Worm (Caenorhabditis elegans) whole organism, L4 larva: ENCODE results near the gene T28C6.11.

Experiments used
- D1046.2 ChIP-seq: fragments of 200-800 bp; sonication (Bioruptor generic); IDR thresholded peaks from 2 replicates; pipeline ENCODE4 v1.3.6; 2022; ENCODE audit warnings: missing genetic modification characterization, missing compliant biosample characterization
- F26F4.8 ChIP-seq: fragments of 200-800 bp; sonication (Bioruptor generic); conservative IDR thresholded peaks from 2 replicates; pipeline ENCODE4 v1.3.6; 2022; ENCODE audit warnings: missing genetic modification characterization, missing compliant biosample characterization
- F44E2.7 ChIP-seq: fragments of 200-800 bp; sonication (Bioruptor generic); IDR thresholded peaks from 2 replicates; pipeline ENCODE4 v2.1.2; 2022; ENCODE audit warnings: missing genetic modification characterization, missing compliant biosample characterization
- R02D3.7 ChIP-seq: fragments of 150-350 bp; sonication (generic microtip); optimal IDR thresholded peaks from 3 replicates; lab custom pipeline; 2014; ENCODE audit warnings: missing biosample characterization, missing genetic modification characterization
- T20F7.1 ChIP-seq: fragments of 200-800 bp; sonication (Bioruptor generic); optimal IDR thresholded peaks from 2 replicates; lab custom pipeline; 2018; ENCODE audit warnings: mild to moderate bottlenecking, missing genetic modification characterization, missing compliant biosample characterization
- Y48G9A.11 ChIP-seq: fragments of 200-800 bp; sonication (Bioruptor generic); IDR thresholded peaks from 2 replicates; pipeline ENCODE4 v1.3.6; 2022; ENCODE audit warnings: missing genetic modification reagents, missing genetic modification characterization, missing compliant biosample characterization
- Y5F2A.4 ChIP-seq: fragments of 200-800 bp; sonication (Bioruptor generic); optimal IDR thresholded peaks from 2 replicates; lab custom pipeline; 2018; ENCODE audit warnings: mild to moderate bottlenecking, missing genetic modification characterization, missing compliant biosample characterization
- ZK337.2 ChIP-seq: fragments of 200-800 bp; sonication (Bioruptor generic); IDR thresholded peaks from 2 replicates; pipeline ENCODE4 v1.3.6; 2022; ENCODE audit warnings: missing genetic modification reagents, missing genetic modification characterization, missing compliant biosample characterization
- aha-1 ChIP-seq: fragments of 150-350 bp; peaks from one replicate; lab custom pipeline; 2014; ENCODE audit warnings: missing biosample characterization, missing genetic modification characterization
- attf-4 ChIP-seq: sonication (generic microtip); optimal IDR thresholded peaks from 3 replicates; lab custom pipeline; 2017; ENCODE audit warnings: missing biosample characterization, missing genetic modification characterization
- ceh-32 ChIP-seq: sonication (generic microtip); optimal IDR thresholded peaks from 2 replicates; lab custom pipeline; 2016; ENCODE audit warnings: mild to moderate bottlenecking, missing genetic modification characterization, missing compliant biosample characterization; ENCODE audit not compliant: poor library complexity
- ceh-62 ChIP-seq: sonication (generic microtip); optimal IDR thresholded peaks from 2 replicates; lab custom pipeline; 2017; ENCODE audit warnings: missing biosample characterization, missing genetic modification characterization
- ceh-82 ChIP-seq: sonication (generic microtip); optimal IDR thresholded peaks from 2 replicates; lab custom pipeline; 2017; ENCODE audit warnings: missing biosample characterization, missing genetic modification characterization
- cey-2 ChIP-seq: sonication (generic microtip); optimal IDR thresholded peaks from 3 replicates; lab custom pipeline; 2017; ENCODE audit warnings: missing genetic modification characterization, mild to moderate bottlenecking, missing compliant biosample characterization, antibody characterized with exemption, borderline replicate concordance; ENCODE audit not compliant: insufficient read depth
- ctbp-1 ChIP-seq: fragments of 200-800 bp; sonication (Bioruptor generic); IDR thresholded peaks from 2 replicates; pipeline ENCODE4 v1.3.6; 2022; ENCODE audit warnings: missing genetic modification reagents, missing genetic modification characterization, missing compliant biosample characterization
- daf-12 ChIP-seq: fragments of 150-350 bp; optimal IDR thresholded peaks from 2 replicates; lab custom pipeline; 2014; ENCODE audit warnings: missing biosample characterization, missing genetic modification reagents, missing genetic modification characterization
- daf-8 ChIP-seq: fragments of 200-800 bp; sonication (Bioruptor generic); IDR thresholded peaks from 2 replicates; pipeline ENCODE4 v1.3.6; 2022; ENCODE audit warnings: missing genetic modification characterization, missing compliant biosample characterization
- dmd-6 ChIP-seq: fragments of 200-800 bp; sonication (Bioruptor generic); IDR thresholded peaks from 2 replicates; pipeline ENCODE4 v1.3.6; 2022; ENCODE audit warnings: missing genetic modification reagents, missing genetic modification characterization, missing compliant biosample characterization
- dmd-8 ChIP-seq: fragments of 200-800 bp; sonication (Bioruptor generic); IDR thresholded peaks from 2 replicates; pipeline ENCODE4 v1.3.6; 2022; ENCODE audit warnings: missing genetic modification characterization, missing compliant biosample characterization
- dpl-1 ChIP-seq: fragments of 150-350 bp; optimal IDR thresholded peaks from 2 replicates; lab custom pipeline; 2014; ENCODE audit warnings: missing biosample characterization, missing genetic modification reagents, missing genetic modification characterization
- egl-27 ChIP-seq: sonication (generic microtip); optimal IDR thresholded peaks from 3 replicates; lab custom pipeline; 2017; ENCODE audit warnings: missing biosample characterization, missing genetic modification reagents, missing genetic modification characterization
- fkh-10 ChIP-seq: fragments of 150-350 bp; optimal IDR thresholded peaks from 2 replicates; lab custom pipeline; 2014; ENCODE audit warnings: missing biosample characterization, missing genetic modification reagents, missing genetic modification characterization
- fos-1 ChIP-seq: fragments of 150-350 bp; optimal IDR thresholded peaks from 2 replicates; lab custom pipeline; 2014; ENCODE audit warnings: missing biosample characterization, missing genetic modification characterization
- hmg-1.1 ChIP-seq: fragments of 200-800 bp; sonication (Bioruptor generic); IDR thresholded peaks from 2 replicates; pipeline ENCODE4 v1.3.6; 2022; ENCODE audit warnings: missing genetic modification reagents, missing genetic modification characterization, missing compliant biosample characterization
- jun-1 ChIP-seq: fragments of 150-350 bp; optimal IDR thresholded peaks from 2 replicates; lab custom pipeline; 2014; ENCODE audit warnings: missing biosample characterization, missing genetic modification reagents, missing genetic modification characterization
- lin-1 ChIP-seq: fragments of 200-800 bp; sonication (Bioruptor generic); IDR thresholded peaks from 2 replicates; pipeline ENCODE4 v1.3.6; 2022; ENCODE audit warnings: missing genetic modification reagents, missing genetic modification characterization, missing compliant biosample characterization
- lin-15B ChIP-seq: fragments of 150-350 bp; sonication (generic microtip); optimal IDR thresholded peaks from 3 replicates; lab custom pipeline; 2014; ENCODE audit warnings: missing biosample characterization, missing genetic modification characterization
- lin-29 ChIP-seq: fragments of 200-800 bp; sonication (Bioruptor generic); IDR thresholded peaks from 2 replicates; pipeline ENCODE4 v1.3.6; 2022; ENCODE audit warnings: missing genetic modification reagents, missing genetic modification characterization, missing compliant biosample characterization
- lin-39 ChIP-seq: fragments of 150-350 bp; optimal IDR thresholded peaks from 2 replicates; lab custom pipeline; 2014; ENCODE audit warnings: missing biosample characterization, missing genetic modification reagents, missing genetic modification characterization
- madf-5 ChIP-seq, 2 experiments: fragments of 200-800 bp; sonication (Bioruptor generic); IDR thresholded peaks; 2 replicates each; pipeline ENCODE4 v1.3.6; 2022; ENCODE audit warnings: missing compliant biosample characterization in 2 of 2, missing genetic modification characterization in 2 of 2
- mep-1 ChIP-seq: fragments of 150-350 bp; sonication (generic microtip); optimal IDR thresholded peaks from 3 replicates; lab custom pipeline; 2014; ENCODE audit warnings: missing biosample characterization, missing genetic modification characterization
- mes-2 ChIP-seq: sonication (generic microtip); optimal IDR thresholded peaks from 2 replicates; lab custom pipeline; 2016; ENCODE audit warnings: missing genotype, mild to moderate bottlenecking, missing genetic modification characterization, missing compliant biosample characterization; ENCODE audit not compliant: poor library complexity, severe bottlenecking
- mxl-2 ChIP-seq: fragments of 200-800 bp; sonication (Bioruptor generic); conservative IDR thresholded peaks from 2 replicates; pipeline ENCODE4 v1.3.6; 2022; ENCODE audit warnings: missing genetic modification reagents, missing genetic modification characterization, missing compliant biosample characterization
- mxl-3 ChIP-seq: fragments of 200-800 bp; sonication (Bioruptor generic); optimal IDR thresholded peaks from 2 replicates; lab custom pipeline; 2018; ENCODE audit warnings: mild to moderate bottlenecking, missing genetic modification characterization, missing compliant biosample characterization
- nhr-10 ChIP-seq: fragments of 150-350 bp; optimal IDR thresholded peaks from 2 replicates; lab custom pipeline; 2014; ENCODE audit warnings: missing biosample characterization, missing genetic modification characterization
- nhr-102 ChIP-seq: sonication (generic microtip); optimal IDR thresholded peaks from 2 replicates; lab custom pipeline; 2016; ENCODE audit warnings: mild to moderate bottlenecking, missing genetic modification characterization, moderate library complexity, missing compliant biosample characterization
- nhr-25 ChIP-seq: sonication (generic microtip); optimal IDR thresholded peaks from 2 replicates; lab custom pipeline; 2017; ENCODE audit warnings: missing genetic modification characterization, mild to moderate bottlenecking, missing compliant biosample characterization, antibody characterized with exemption, moderate library complexity, borderline replicate concordance; ENCODE audit not compliant: insufficient read depth
- nhr-42 ChIP-seq: fragments of 200-800 bp; sonication (Bioruptor generic); IDR thresholded peaks from 2 replicates; pipeline ENCODE4 v1.3.6; 2022; ENCODE audit warnings: missing genetic modification characterization, missing compliant biosample characterization
- nhr-6 ChIP-seq: fragments of 150-350 bp; optimal IDR thresholded peaks from 2 replicates; lab custom pipeline; 2014; ENCODE audit warnings: missing biosample characterization, missing genetic modification characterization
- pha-4 ChIP-seq, 2 experiments: fragments of 150-350 bp in 1 of 2; fragments of 200-800 bp in 1 of 2; sonication (Bioruptor generic) in 1 of 2; IDR thresholded peaks in 1 of 2; optimal IDR thresholded peaks in 1 of 2; 2 replicates each; pipeline versions ENCODE4 v1.3.6 to Lab custom; 2014 to 2022; ENCODE audit warnings: missing genetic modification characterization in 2 of 2, missing genetic modification reagents in 2 of 2, missing biosample characterization in 1 of 2, missing compliant biosample characterization in 1 of 2
- sdz-12 ChIP-seq: fragments of 200-800 bp; sonication (Bioruptor generic); optimal IDR thresholded peaks from 2 replicates; lab custom pipeline; 2018; ENCODE audit warnings: mild to moderate bottlenecking, missing genetic modification characterization, missing compliant biosample characterization
- set-16 ChIP-seq: fragments of 200-800 bp; sonication (Bioruptor generic); IDR thresholded peaks from 2 replicates; pipeline ENCODE4 v1.3.6; 2022; ENCODE audit warnings: missing genetic modification reagents, missing genetic modification characterization, missing compliant biosample characterization
- tag-97 ChIP-seq: fragments of 200-800 bp; sonication (Bioruptor generic); IDR thresholded peaks from 2 replicates; pipeline ENCODE4 v1.3.6; 2022; ENCODE audit warnings: missing genetic modification characterization, missing compliant biosample characterization
- tra-1 ChIP-seq: fragments of 200-800 bp; sonication (Bioruptor generic); IDR thresholded peaks from 2 replicates; pipeline ENCODE4 v1.3.6; 2022; ENCODE audit warnings: missing genetic modification reagents, missing genetic modification characterization, missing compliant biosample characterization
- unc-39 ChIP-seq: sonication (generic microtip); optimal IDR thresholded peaks from 2 replicates; lab custom pipeline; 2017; ENCODE audit warnings: missing biosample characterization, missing genetic modification characterization
- zfp-2 ChIP-seq: sonication (generic microtip); optimal IDR thresholded peaks from 2 replicates; lab custom pipeline; 2016; ENCODE audit warnings: mild to moderate bottlenecking, missing genetic modification characterization, missing compliant biosample characterization
- zfp-3 ChIP-seq: fragments of 200-800 bp; sonication (Bioruptor generic); conservative IDR thresholded peaks from 2 replicates; pipeline ENCODE4 v1.3.6; 2022; ENCODE audit warnings: missing genetic modification reagents, missing genetic modification characterization, missing compliant biosample characterization
- ztf-11 ChIP-seq: fragments of 150-350 bp; optimal IDR thresholded peaks from 2 replicates; lab custom pipeline; 2014; ENCODE audit warnings: missing biosample characterization, missing genetic modification characterization
- ztf-7 ChIP-seq: fragments of 150-350 bp; optimal IDR thresholded peaks from 2 replicates; lab custom pipeline; 2014; ENCODE audit warnings: missing biosample characterization, missing genetic modification characterization

Gene T28C6.11

DNA sequence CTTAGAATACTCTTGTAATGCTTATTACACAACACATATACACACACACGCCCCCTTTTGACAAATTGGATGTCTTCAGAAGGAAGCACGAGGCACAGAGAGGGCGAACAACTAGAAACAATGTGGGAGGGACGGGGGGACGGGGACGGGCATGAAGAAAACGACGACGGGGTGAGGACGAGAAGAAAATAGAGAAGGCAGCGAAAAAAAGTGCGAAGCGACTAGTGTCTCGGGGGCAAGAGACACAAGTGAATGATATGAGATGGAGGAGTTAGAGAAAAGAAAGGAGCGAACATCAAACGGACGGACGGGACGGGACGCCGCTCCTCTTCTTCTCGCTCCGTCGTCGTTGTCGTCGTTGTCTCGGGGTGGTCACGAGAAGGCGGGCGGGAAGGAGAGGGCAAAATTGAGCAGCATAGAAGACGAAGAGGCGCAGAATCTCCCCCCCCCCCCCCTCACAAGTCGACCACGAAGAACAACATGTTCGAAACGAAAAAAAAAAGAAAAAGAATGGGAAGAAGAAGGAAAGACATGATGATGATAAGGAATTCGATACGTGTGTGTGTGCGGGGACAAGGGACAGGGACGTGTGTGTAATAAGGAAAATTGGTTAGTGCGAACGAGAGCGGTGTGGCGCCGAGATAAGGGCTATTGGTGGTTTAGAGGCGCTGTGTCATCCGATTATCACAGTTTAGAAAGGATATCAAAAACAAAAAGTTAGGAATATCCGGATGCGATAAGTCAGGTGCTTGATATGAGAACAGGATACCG lies 45.0 kb downstream of the T28C6.11 start (continued):
- TF ChIP-seq F26F4.8 (GFP tag; lab: Robert Waterston, UW) (no peak), set-16 (GFP tag; lab: Robert Waterston, UW) (peak; percentile 100), nhr-6 (tag; lab: Kevin White, UChicago) (peak; percentile 51), dpl-1 (GFP tag; lab: Kevin White, UChicago) (no peak), hmg-1.1 (GFP tag; lab: Robert Waterston, UW) (peak; percentile 90), mxl-2 (no peak), attf-4 (tag; lab: Kevin White, UChicago) (no peak), lin-39 (tag; lab: Kevin White, UChicago) (peak; percentile 52), daf-8 (GFP tag; lab: Robert Waterston, UW) (no peak), mxl-3 (peak; percentile 93), ztf-11 (tag; lab: Kevin White, UChicago) (no peak), egl-27 (tag; lab: Kevin White, UChicago) (no peak), jun-1 (peak; percentile 52), nhr-25 (tag; lab: Kevin White, UChicago) (peak; percentile 85), sdz-12 (peak; percentile 31), Y5F2A.4 (GFP tag; lab: Kevin White, UChicago) (no peak), daf-12 (no peak), nhr-10 (tag; lab: Kevin White, UChicago) (peak; percentile 88), ctbp-1 (peak; percentile 87), R02D3.7 (tag; lab: Kevin White, UChicago) (no peak), lin-1 (peak; percentile 50; the same call in 1 of the 2 replicates), ceh-82 (tag; lab: Kevin White, UChicago) (no peak), T20F7.1 (peak; percentile 86), pha-4 (GFP tag; IDR thresholded peaks at IDR 0.05; lab: Robert Waterston, UW) (peak; percentile 79; the same call in 1 of the 2 replicates), pha-4 (tag; optimal IDR thresholded peaks at IDR 0.05; lab: Kevin White, UChicago) (no peak), nhr-42 (GFP tag; lab: Robert Waterston, UW) (peak; percentile 35; the same call in 1 of the 2 replicates), ZK337.2 (GFP tag; lab: Robert Waterston, UW) (no peak), madf-5 (GFP tag; IDR thresholded peaks at IDR 0.05; lab: Robert Waterston, UW) (no peak), fkh-10 (GFP tag; lab: Kevin White, UChicago) (peak; percentile 23), ceh-32 (tag; lab: Kevin White, UChicago) (peak; percentile 15), D1046.2 (GFP tag; lab: Robert Waterston, UW) (0 out of 2 replicates have a peak, but pooled peaks have one; percentile 10), aha-1 (tag; lab: Kevin White, UChicago) (peak; percentile 99), unc-39 (tag; lab: Kevin White, UChicago) (no peak), Y48G9A.11 (GFP tag; lab: Robert Waterston, UW) (no peak), lin-15B (tag; lab: Kevin White, UChicago) (no peak), nhr-102 (peak; percentile 66), cey-2 (tag; lab: Kevin White, UChicago) (peak; percentile 93), ztf-7 (tag; lab: Kevin White, UChicago) (no peak), zfp-2 (tag; lab: Kevin White, UChicago) (no peak), ceh-62 (no peak), mes-2 (peak; percentile 57), fos-1 (no peak), lin-29 (GFP tag; lab: Robert Waterston, UW) (peak; percentile 37; the same call in 1 of the 2 replicates), tra-1 (GFP tag; lab: Robert Waterston, UW) (peak; percentile 93), dmd-6 (peak; percentile 93), tag-97 (GFP tag; lab: Robert Waterston, UW) (no peak), mep-1 (peak; percentile 96), dmd-8 (no peak), F44E2.7 (GFP tag; lab: Robert Waterston, UW) (no peak), zfp-3 (no peak)
